3 worm cellular contexts compared by ENCODE assay signal in genomic region chrII:1106914-1107597, ce11.
TF ChIP-seq lines count a peak whose summit lies in the region.

Gene col-40, minus strand, starts transcription at chrII:1106964.

TF ChIP-seq in whole organism, L4 larva, 104 proteins besides CTCF, POLR2A, EP300 and RAD21:
- TF ChIP-seq lin-38 (GFP tag; IDR thresholded peaks at IDR 0.05; lab: Robert Waterston, UW) = 0 out of 2 replicates have a peak, but pooled peaks have one; percentile 19
- TF ChIP-seq Y48G9A.11 (GFP tag; IDR thresholded peaks at IDR 0.05; lab: Robert Waterston, UW) = no peak

TF ChIP-seq in whole organism, mixed stage, embryonic, 35 proteins besides CTCF, POLR2A, EP300 and RAD21:
- TF ChIP-seq mep-1 (tag; optimal IDR thresholded peaks at IDR 0.05; lab: Kevin White, UChicago) (no peak), elt-1 (tag; optimal IDR thresholded peaks at IDR 0.05; lab: Kevin White, UChicago; ENCODE audit: borderline replicate concordance, insufficient read depth) (peak; percentile 82)

TF ChIP-seq in whole organism, young adult, 124 proteins besides CTCF, POLR2A, EP300 and RAD21:
- TF ChIP-seq let-526 (GFP tag; IDR thresholded peaks at IDR 0.05; lab: Robert Waterston, UW) (no peak), sptf-2 (GFP tag; optimal IDR thresholded peaks at IDR 0.05; lab: Kevin White, UChicago) (no peak), chd-7 (tag; optimal IDR thresholded peaks at IDR 0.05; lab: Kevin White, UChicago) (no peak), F39B2.1 (GFP tag; IDR thresholded peaks at IDR 0.05; lab: Robert Waterston, UW) (no peak), ztf-25 (GFP tag; IDR thresholded peaks at IDR 0.05; lab: Robert Waterston, UW) (no peak), rcor-1 (GFP tag; IDR thresholded peaks at IDR 0.05; lab: Robert Waterston, UW) (no peak), gei-17 (GFP tag; optimal IDR thresholded peaks at IDR 0.05; lab: Kevin White, UChicago) (no peak), B0019.2 (GFP tag; conservative IDR thresholded peaks at IDR 0.05; lab: Robert Waterston, UW) (no peak), tbp1 (GFP tag; optimal IDR thresholded peaks at IDR 0.05; lab: Kevin White, UChicago) (peak; percentile 74), ztf-22 (GFP tag; optimal IDR thresholded peaks at IDR 0.05; lab: Kevin White, UChicago) (no peak), mcd-1 (GFP tag; IDR thresholded peaks at IDR 0.05; lab: Robert Waterston, UW) (no peak), rpc-1 (optimal IDR thresholded peaks at IDR 0.05; lab: Kevin White, UChicago) (peak; percentile 7), rpc-1 (tag; optimal IDR thresholded peaks at IDR 0.05; lab: Kevin White, UChicago) (peak; percentile 65), snpc-1.1 (tag; optimal IDR thresholded peaks at IDR 0.05; lab: Kevin White, UChicago; ENCODE audit: insufficient read depth) (peak; percentile 9), B0261.1 (tag; optimal IDR thresholded peaks at IDR 0.05; lab: Kevin White, UChicago) (peak; percentile 6)
